Worm (Caenorhabditis elegans) whole organism, L1 larva: ENCODE measurements around the gene mvk-1.

Experiments used
- C04F5.9 ChIP-seq: sonication (generic microtip); optimal IDR thresholded peaks from 2 replicates; lab custom pipeline; 2016; ENCODE audit warnings: missing genetic modification characterization, missing compliant biosample characterization
- F16B12.6 ChIP-seq: fragments of 150-350 bp; optimal IDR thresholded peaks from 2 replicates; lab custom pipeline; 2014; ENCODE audit warnings: missing biosample characterization, missing genetic modification characterization
- Y116A8C.19 ChIP-seq: sonication (generic microtip); optimal IDR thresholded peaks from 2 replicates; lab custom pipeline; 2016; ENCODE audit warnings: missing compliant biosample characterization, missing genetic modification characterization, borderline replicate concordance
- aha-1 ChIP-seq: fragments of 150-350 bp; optimal IDR thresholded peaks from 2 replicates; lab custom pipeline; 2014; ENCODE audit warnings: missing biosample characterization, missing genetic modification characterization
- aly-2 ChIP-seq: fragments of 150-350 bp; optimal IDR thresholded peaks from 2 replicates; lab custom pipeline; 2014; ENCODE audit warnings: missing biosample characterization, missing genetic modification characterization
- ceh-82 ChIP-seq, 3 experiments: fragments of 150-350 bp in 1 of 3; sonication (generic microtip) in 2 of 3; optimal IDR thresholded peaks; 2 replicates each; lab custom pipeline; 2014 to 2017; ENCODE audit warnings: missing biosample characterization in 3 of 3, missing genetic modification characterization in 3 of 3
- ces-1 ChIP-seq: fragments of 150-350 bp; optimal IDR thresholded peaks from 2 replicates; lab custom pipeline; 2014; ENCODE audit warnings: missing biosample characterization, missing genetic modification reagents, missing genetic modification characterization
- dpl-1 ChIP-seq, 3 experiments: fragments of 150-350 bp in 2 of 3; sonication (generic microtip) in 1 of 3; optimal IDR thresholded peaks; 2 replicates each; lab custom pipeline; 2014 to 2017; ENCODE audit warnings: missing biosample characterization in 3 of 3, missing genetic modification characterization in 3 of 3, missing genetic modification reagents in 3 of 3
- efl-1 ChIP-seq, 4 experiments: fragments of 150-350 bp; optimal IDR thresholded peaks in 3 of 4; peaks in 1 of 4; 1 replicate in 1 of 4; 2 replicates in 3 of 4; lab custom pipeline; 2014; ENCODE audit warnings: missing biosample characterization in 2 of 4, missing genetic modification characterization in 2 of 4, missing genetic modification reagents in 2 of 4
- efl-3 ChIP-seq: fragments of 200-800 bp; sonication (Bioruptor generic); optimal IDR thresholded peaks from 2 replicates; lab custom pipeline; 2018; ENCODE audit warnings: mild to moderate bottlenecking, missing genetic modification characterization, missing compliant biosample characterization
- egl-13 ChIP-seq: sonication (generic microtip); optimal IDR thresholded peaks from 2 replicates; lab custom pipeline; 2016; ENCODE audit warnings: missing genotype, missing genetic modification reagents, missing genetic modification characterization, missing compliant biosample characterization
- egl-27 ChIP-seq, 2 experiments: fragments of 150-350 bp in 1 of 2; sonication (generic microtip); optimal IDR thresholded peaks; 3 replicates each; lab custom pipeline; 2017 to 2018; ENCODE audit warnings: missing biosample characterization in 2 of 2, missing genetic modification characterization in 2 of 2, missing genetic modification reagents in 2 of 2
- elt-3 ChIP-seq, 6 experiments: fragments of 150-350 bp in 1 of 6; sonication (generic microtip); optimal IDR thresholded peaks; 2 replicates each; lab custom pipeline; 2017 to 2018; ENCODE audit warnings: missing biosample characterization in 6 of 6, missing genetic modification characterization in 6 of 6, inconsistent platforms in 1 of 6
- ets-5 ChIP-seq: fragments of 200-800 bp; sonication (Bioruptor generic); IDR thresholded peaks from 2 replicates; pipeline ENCODE4 v1.3.6; 2022; ENCODE audit warnings: missing genetic modification characterization, missing compliant biosample characterization
- fkh-10 ChIP-seq: sonication (generic microtip); optimal IDR thresholded peaks from 2 replicates; lab custom pipeline; 2017; ENCODE audit warnings: missing biosample characterization, missing genetic modification reagents, missing genetic modification characterization
- fkh-8 ChIP-seq: sonication (generic microtip); optimal IDR thresholded peaks from 2 replicates; lab custom pipeline; 2016; ENCODE audit warnings: mild to moderate bottlenecking, missing genetic modification characterization, missing compliant biosample characterization
- grh-1 ChIP-seq: fragments of 200-800 bp; sonication (Bioruptor generic); IDR thresholded peaks from 2 replicates; pipeline ENCODE4 v1.3.6; 2022; ENCODE audit warnings: missing genetic modification reagents, missing genetic modification characterization, missing compliant biosample characterization
- irx-1 ChIP-seq: sonication (generic microtip); optimal IDR thresholded peaks from 2 replicates; lab custom pipeline; 2016; ENCODE audit warnings: missing genetic modification characterization, missing compliant biosample characterization
- lin-13 ChIP-seq: fragments of 150-350 bp; optimal IDR thresholded peaks from 2 replicates; lab custom pipeline; 2014; ENCODE audit warnings: missing biosample characterization, missing genetic modification reagents, missing genetic modification characterization
- lin-14 ChIP-seq: fragments of 200-800 bp; sonication (Bioruptor generic); optimal IDR thresholded peaks from 2 replicates; lab custom pipeline; 2018; ENCODE audit warnings: mild to moderate bottlenecking, missing genetic modification characterization, moderate library complexity, missing compliant biosample characterization
- lin-15B ChIP-seq: fragments of 150-350 bp; sonication (generic microtip); optimal IDR thresholded peaks from 3 replicates; lab custom pipeline; 2014; ENCODE audit warnings: missing biosample characterization, missing genetic modification characterization
- lsy-2 ChIP-seq, 2 experiments: fragments of 150-350 bp; optimal IDR thresholded peaks; 2 replicates each; lab custom pipeline; 2014; ENCODE audit warnings: missing biosample characterization in 2 of 2, missing genetic modification characterization in 2 of 2
- mab-9 ChIP-seq: fragments of 200-800 bp; sonication (Bioruptor generic); IDR thresholded peaks from 2 replicates; pipeline ENCODE4 v1.3.6; 2022; ENCODE audit warnings: missing genetic modification reagents, missing genetic modification characterization, missing compliant biosample characterization
- mef-2 ChIP-seq: fragments of 150-350 bp; optimal IDR thresholded peaks from 2 replicates; lab custom pipeline; 2014; ENCODE audit warnings: missing biosample characterization, missing genetic modification characterization
- mep-1 ChIP-seq: fragments of 150-350 bp; optimal IDR thresholded peaks from 2 replicates; lab custom pipeline; 2014; ENCODE audit warnings: missing biosample characterization, missing genetic modification characterization
- nhr-19 ChIP-seq: fragments of 200-800 bp; sonication (Bioruptor generic); conservative IDR thresholded peaks from 2 replicates; pipeline ENCODE4 v1.3.6; 2022; ENCODE audit warnings: missing genetic modification characterization, missing compliant biosample characterization
- nhr-237 ChIP-seq: fragments of 150-350 bp; optimal IDR thresholded peaks from 2 replicates; lab custom pipeline; 2014; ENCODE audit warnings: missing biosample characterization, missing genetic modification characterization
- nhr-47 ChIP-seq: sonication (generic microtip); optimal IDR thresholded peaks from 2 replicates; lab custom pipeline; 2016; ENCODE audit warnings: mild to moderate bottlenecking, missing genetic modification characterization, moderate library complexity, missing compliant biosample characterization
- nhr-71 ChIP-seq: sonication (generic microtip); optimal IDR thresholded peaks from 2 replicates; lab custom pipeline; 2016; ENCODE audit warnings: mild to moderate bottlenecking, missing genetic modification characterization, moderate library complexity, missing compliant biosample characterization
- nhr-76 ChIP-seq: sonication (generic microtip); optimal IDR thresholded peaks from 2 replicates; lab custom pipeline; 2017; ENCODE audit warnings: missing biosample characterization, missing genetic modification characterization
- nhr-77 ChIP-seq: fragments of 150-350 bp; optimal IDR thresholded peaks from 2 replicates; lab custom pipeline; 2014; ENCODE audit warnings: missing biosample characterization, missing genetic modification characterization
- nhr-84 ChIP-seq: sonication (generic microtip); optimal IDR thresholded peaks from 2 replicates; lab custom pipeline; 2017; ENCODE audit warnings: missing biosample characterization, missing genetic modification characterization
- pax-3 ChIP-seq: fragments of 200-800 bp; sonication (Bioruptor generic); optimal IDR thresholded peaks from 2 replicates; lab custom pipeline; 2018; ENCODE audit warnings: mild to moderate bottlenecking, missing genetic modification characterization, moderate library complexity, missing compliant biosample characterization
- rnt-1 ChIP-seq: sonication (generic microtip); optimal IDR thresholded peaks from 2 replicates; lab custom pipeline; 2016; ENCODE audit warnings: mild to moderate bottlenecking, missing genetic modification characterization, moderate library complexity, missing compliant biosample characterization
- skn-1 ChIP-seq: fragments of 150-350 bp; optimal IDR thresholded peaks from 2 replicates; lab custom pipeline; 2014; ENCODE audit warnings: missing biosample characterization, missing genetic modification characterization
- snu-23 ChIP-seq: sonication (generic microtip); optimal IDR thresholded peaks from 2 replicates; lab custom pipeline; 2016; ENCODE audit warnings: missing genetic modification characterization, missing compliant biosample characterization
- sox-4 ChIP-seq: sonication (generic microtip); optimal IDR thresholded peaks from 2 replicates; lab custom pipeline; 2016; ENCODE audit warnings: missing genetic modification characterization, missing compliant biosample characterization
- swsn-7 ChIP-seq: sonication (generic microtip); optimal IDR thresholded peaks from 2 replicates; lab custom pipeline; 2016; ENCODE audit warnings: missing genetic modification characterization, missing compliant biosample characterization
- tlp-1 ChIP-seq: fragments of 150-350 bp; optimal IDR thresholded peaks from 2 replicates; lab custom pipeline; 2014; ENCODE audit warnings: missing biosample characterization, missing genetic modification characterization
- unc-62 ChIP-seq: fragments of 150-350 bp; optimal IDR thresholded peaks from 2 replicates; lab custom pipeline; 2014; ENCODE audit warnings: missing biosample characterization, missing genetic modification reagents, missing genetic modification characterization
- unc-86 ChIP-seq: sonication (generic microtip); optimal IDR thresholded peaks from 2 replicates; lab custom pipeline; 2016; ENCODE audit warnings: missing genetic modification characterization, missing compliant biosample characterization
- xbp-1 ChIP-seq: sonication (generic microtip); optimal IDR thresholded peaks from 2 replicates; lab custom pipeline; 2016; ENCODE audit warnings: missing genetic modification characterization, missing compliant biosample characterization
- ztf-11 ChIP-seq, 2 experiments: sonication (generic microtip); optimal IDR thresholded peaks; 2 replicates each; lab custom pipeline; 2016 to 2017; ENCODE audit warnings: missing genetic modification characterization in 2 of 2, missing biosample characterization in 1 of 2, missing compliant biosample characterization in 1 of 2

mvk-1 gene

DNA sequence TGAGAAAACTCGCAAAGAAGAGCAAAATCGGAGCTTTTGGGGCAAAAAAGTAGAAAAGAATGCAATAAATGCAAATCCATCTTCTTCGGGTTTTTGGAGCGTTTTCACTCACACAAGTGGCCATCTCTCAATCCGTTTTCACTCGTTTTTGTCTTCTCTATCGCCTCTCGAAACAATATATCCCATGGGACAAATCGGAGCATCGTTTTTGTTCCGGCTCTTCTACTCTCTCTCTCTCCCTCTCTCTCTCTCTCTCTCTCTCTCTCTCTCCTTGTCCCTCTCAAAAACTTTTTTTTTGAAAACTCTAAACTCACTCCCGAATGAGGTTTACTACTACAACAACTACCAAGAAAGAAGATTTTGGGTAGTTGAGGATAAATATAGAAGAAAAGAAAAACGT, 5.5 kb upstream of the mvk-1 start:
- TF ChIP-seq fkh-10 (GFP tag; lab: Kevin White, UChicago): peak; percentile 50
- peak; percentile 36 for TF ChIP-seq nhr-71 (tag; lab: Kevin White, UChicago)
- TF ChIP-seq snu-23 (GFP tag; lab: Kevin White, UChicago): peak; percentile 10
- no peak for TF ChIP-seq ceh-82 (tag; optimal IDR thresholded peaks at IDR 0.05; lab: Kevin White, UChicago)
- TF ChIP-seq rnt-1 (tag; lab: Kevin White, UChicago): peak; percentile 6
- peak; percentile 59; the same call in 1 of the 2 replicates for TF ChIP-seq mab-9 (GFP tag; lab: Robert Waterston, UW)
- peak; percentile 79 for TF ChIP-seq lin-14
- TF ChIP-seq tlp-1 (tag; lab: Kevin White, UChicago): no peak
- TF ChIP-seq efl-3 (GFP tag; lab: Kevin White, UChicago): no peak
- peak in 1 of 2 experiments; percentile 32 for TF ChIP-seq lsy-2 (tag; optimal IDR thresholded peaks at IDR 0.05; lab: Kevin White, UChicago)
- TF ChIP-seq lin-13 (GFP tag; lab: Kevin White, UChicago): no peak
- TF ChIP-seq efl-1 (optimal IDR thresholded peaks at IDR 0.05; lab: Kevin White, UChicago): peak in 1 of 2 experiments; percentile 6
- no peak for TF ChIP-seq efl-1 (GFP tag; optimal IDR thresholded peaks at IDR 0.05 in 1 of 2; lab: Kevin White, UChicago)

DNA sequence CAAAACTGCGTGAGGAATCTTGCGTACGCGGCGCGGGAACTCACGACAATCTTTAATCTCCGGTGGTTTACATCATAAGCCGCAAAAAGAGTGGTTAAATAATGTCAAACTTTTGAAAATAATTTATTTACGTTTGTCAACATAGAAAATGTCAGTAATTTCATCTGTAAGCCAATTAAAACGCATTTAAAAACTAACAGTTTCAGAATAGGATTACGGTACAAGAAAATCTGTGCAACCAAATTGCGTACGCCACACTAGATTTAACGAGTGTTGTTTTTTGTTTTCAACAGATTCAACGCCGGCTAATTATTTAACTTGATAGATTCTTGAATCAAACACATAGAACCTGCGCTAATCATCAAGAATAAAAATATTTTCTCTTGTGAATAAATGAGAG, 4.7 kb upstream of the mvk-1 start:
- TF ChIP-seq F16B12.6 (tag; lab: Kevin White, UChicago) (no peak), mep-1 (tag; lab: Kevin White, UChicago) (no peak), fkh-8 (tag; lab: Kevin White, UChicago) (no peak), rnt-1 (tag; lab: Kevin White, UChicago) (no peak), egl-13 (tag; lab: Kevin White, UChicago) (no peak), tlp-1 (tag; lab: Kevin White, UChicago) (no peak), nhr-47 (tag; lab: Kevin White, UChicago) (no peak), snu-23 (GFP tag; lab: Kevin White, UChicago) (no peak), egl-27 (tag; optimal IDR thresholded peaks at IDR 0.05; lab: Kevin White, UChicago) (no peak), ets-5 (GFP tag; lab: Robert Waterston, UW) (no peak), lin-13 (GFP tag; lab: Kevin White, UChicago) (no peak)

DNA sequence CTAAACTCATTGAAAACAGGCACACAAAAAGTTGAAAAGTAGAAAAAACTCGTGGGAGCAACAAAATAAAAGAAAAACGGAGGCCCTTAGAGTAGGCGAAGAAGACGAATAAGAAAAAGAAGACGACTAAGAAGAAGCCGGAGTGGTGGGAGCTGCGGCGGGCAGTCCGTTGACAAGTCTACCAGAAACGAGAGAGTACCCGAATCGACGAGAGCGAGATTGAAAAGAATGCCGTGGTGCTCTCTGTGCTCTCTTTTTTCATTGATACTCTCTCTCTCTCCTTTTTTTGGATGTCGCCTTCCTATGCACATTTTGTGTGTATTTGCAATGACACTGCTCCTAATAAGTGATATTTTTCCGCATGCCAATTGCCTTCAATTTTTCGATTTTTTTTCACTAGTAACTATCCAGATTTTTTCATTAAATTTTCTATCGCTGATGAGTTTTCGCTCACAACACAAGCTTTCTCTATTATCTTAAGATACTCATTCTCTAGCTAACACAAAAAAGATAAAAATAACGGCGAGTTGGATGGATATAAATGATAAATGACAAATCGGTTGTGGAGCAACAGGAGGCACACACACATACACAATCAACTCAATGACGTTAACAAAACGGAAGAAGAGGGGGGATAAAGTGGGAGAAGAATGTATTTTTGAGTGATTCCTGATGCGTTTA, 4.0 kb upstream of the mvk-1 start:
- TF ChIP-seq ztf-11 (tag; optimal IDR thresholded peaks at IDR 0.05; lab: Kevin White, UChicago) (no peak), xbp-1 (no peak), nhr-84 (tag; lab: Kevin White, UChicago) (no peak), nhr-237 (tag; lab: Kevin White, UChicago) (no peak), ces-1 (GFP tag; lab: Kevin White, UChicago) (no peak), nhr-76 (tag; lab: Kevin White, UChicago) (no peak), unc-86 (tag; lab: Kevin White, UChicago) (peak; percentile 4), elt-3 (tag; optimal IDR thresholded peaks at IDR 0.05; lab: Kevin White, UChicago) (no peak), grh-1 (GFP tag; lab: Robert Waterston, UW) (no peak), unc-62 (no peak), nhr-77 (tag; lab: Kevin White, UChicago) (no peak), mef-2 (no peak), lsy-2 (tag; optimal IDR thresholded peaks at IDR 0.05; lab: Kevin White, UChicago) (peak; percentile 6 to 36), pax-3 (tag; lab: Kevin White, UChicago) (no peak), nhr-19 (GFP tag; lab: Robert Waterston, UW) (no peak), lin-15B (tag; lab: Kevin White, UChicago) (no peak), ceh-82 (tag; optimal IDR thresholded peaks at IDR 0.05; lab: Kevin White, UChicago) (peak in 1 of 3 experiments; percentile 53), swsn-7 (tag; lab: Kevin White, UChicago) (peak; percentile 18), F16B12.6 (tag; lab: Kevin White, UChicago) (no peak), fkh-10 (GFP tag; lab: Kevin White, UChicago) (peak; percentile 11), aly-2 (tag; lab: Kevin White, UChicago) (no peak), sox-4 (no peak), tlp-1 (tag; lab: Kevin White, UChicago) (no peak), mep-1 (tag; lab: Kevin White, UChicago) (peak; percentile 13), C04F5.9 (tag; lab: Kevin White, UChicago) (no peak), irx-1 (no peak), Y116A8C.19 (tag; lab: Kevin White, UChicago) (no peak), nhr-71 (tag; lab: Kevin White, UChicago) (peak; percentile 7), dpl-1 (GFP tag; optimal IDR thresholded peaks at IDR 0.05; lab: Kevin White, UChicago) (no peak), skn-1 (tag; lab: Kevin White, UChicago) (no peak), egl-27 (tag; optimal IDR thresholded peaks at IDR 0.05; lab: Kevin White, UChicago) (no peak), aha-1 (no peak), nhr-47 (tag; lab: Kevin White, UChicago) (peak; percentile 26), snu-23 (GFP tag; lab: Kevin White, UChicago) (peak; percentile 4), mab-9 (GFP tag; lab: Robert Waterston, UW) (no peak), efl-1 (optimal IDR thresholded peaks at IDR 0.05; lab: Kevin White, UChicago) (peak in 1 of 2 experiments; percentile 7), efl-1 (GFP tag; optimal IDR thresholded peaks at IDR 0.05 in 1 of 2; lab: Kevin White, UChicago) (peak in 1 of 2 experiments; percentile 93), fkh-8 (tag; lab: Kevin White, UChicago) (peak; percentile 20)
